Worm (Caenorhabditis elegans) whole organism, late embryonic: Measurements from ENCODE around the gene fbxc-50.

ENCODE experiments used
- ceh-22 ChIP-seq: sonication (generic microtip); optimal IDR thresholded peaks from 2 replicates; lab custom pipeline; 2017; ENCODE audit warnings: missing biosample characterization, missing genetic modification characterization
- ceh-30 ChIP-seq: fragments of 150-350 bp; optimal IDR thresholded peaks from 2 replicates; lab custom pipeline; 2014; ENCODE audit warnings: missing biosample characterization, missing genetic modification characterization
- ceh-45 ChIP-seq: fragments of 200-800 bp; sonication (Bioruptor generic); IDR thresholded peaks from 2 replicates; pipeline ENCODE4 v1.3.6; 2022; ENCODE audit warnings: missing genetic modification reagents, missing genetic modification characterization, missing compliant biosample characterization
- rnt-1 ChIP-seq: sonication (generic microtip); optimal IDR thresholded peaks from 2 replicates; lab custom pipeline; 2016; ENCODE audit warnings: missing genetic modification characterization, missing compliant biosample characterization
- ztf-16 ChIP-seq: sonication (generic microtip); optimal IDR thresholded peaks from 2 replicates; lab custom pipeline; 2017; ENCODE audit warnings: missing genetic modification characterization, missing compliant biosample characterization

DNA sequence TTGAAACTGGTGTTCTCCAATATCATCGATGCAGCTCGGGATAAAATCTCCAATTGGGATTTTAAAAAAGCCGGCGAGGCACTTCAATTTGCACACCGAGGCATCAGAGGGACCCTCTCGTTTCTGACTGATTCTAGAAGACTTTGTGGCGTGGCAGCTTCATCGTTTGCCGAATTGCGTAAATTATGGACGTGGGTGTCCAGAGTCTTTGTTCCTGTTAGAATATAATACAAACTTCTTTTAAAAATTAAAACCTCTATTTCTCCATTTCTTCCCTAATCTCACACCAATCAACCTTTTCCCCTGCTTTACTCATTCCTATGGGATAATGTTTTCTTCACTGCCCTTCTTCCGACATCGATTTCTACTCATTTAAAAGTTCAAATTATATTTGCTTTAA, 37.6 kb downstream of the fbxc-50 start, which contains the start of gene ZC239.5:
- TF ChIP-seq ztf-16 (no peak), ceh-22 (tag; lab: Kevin White, UChicago) (no peak), rnt-1 (tag; lab: Kevin White, UChicago) (no peak), ceh-30 (tag; lab: Kevin White, UChicago) (no peak), ceh-45 (GFP tag; lab: Robert Waterston, UW) (no peak)
